Worm (Caenorhabditis elegans): ENCODE data around the gene F11D11.6.

DNA sequence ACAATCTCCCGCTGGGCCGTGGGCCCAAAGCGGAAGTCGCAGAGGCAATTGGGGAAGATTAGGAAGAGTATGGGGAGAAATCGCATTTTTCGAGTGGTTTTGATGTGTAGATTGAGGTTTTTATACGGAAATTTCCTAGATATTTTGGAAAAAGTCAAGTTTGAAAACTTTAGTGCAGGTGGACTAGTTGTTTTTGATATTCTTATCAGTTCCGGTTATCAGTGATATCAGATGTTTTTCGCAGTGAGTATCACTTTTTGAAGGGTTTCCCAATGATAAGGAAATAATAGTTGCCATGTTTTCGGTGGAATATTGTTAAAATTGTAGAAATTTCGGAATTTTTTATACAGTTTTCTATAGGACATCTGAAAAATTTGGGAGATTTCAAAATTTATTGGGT lies 18.6 kb downstream of the F11D11.6 start, which contains the start of gene scl-20:
- TF ChIP-seq flt-1 (GFP tag; IDR thresholded peaks at IDR 0.05) (no peak), B0310.2 (tag; optimal IDR thresholded peaks at IDR 0.05) (no peak), aly-1 (tag; optimal IDR thresholded peaks at IDR 0.05) (no peak), sea-1 (GFP tag; conservative IDR thresholded peaks at IDR 0.05) (no peak), hmg-4 (GFP tag; optimal IDR thresholded peaks at IDR 0.05) (no peak)
